Fruit fly (Drosophila melanogaster): ENCODE data around the gene mRpL47.
A peak's percentile ranks its signal among the peaks of the same experiment; 100 is the strongest.

Gene mRpL47

DNA sequence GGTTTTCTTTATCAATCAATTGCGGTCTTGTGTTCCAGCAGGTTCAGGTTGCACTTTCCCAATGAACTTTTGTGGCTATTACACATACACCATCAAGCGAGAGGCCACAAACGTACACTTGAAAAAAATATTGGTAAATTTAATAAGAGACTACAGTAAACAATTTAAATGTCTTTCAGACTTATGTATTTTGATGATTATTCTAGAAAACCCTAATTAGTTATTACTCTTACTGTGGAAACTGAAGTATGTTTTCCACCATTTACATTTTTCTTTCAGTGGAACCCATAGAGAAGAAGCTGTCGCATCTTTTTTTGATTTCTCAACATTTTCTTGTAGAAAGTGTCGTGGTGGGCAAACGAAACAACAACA lies 18.4 kb upstream of the mRpL47 start (continued):
- TF ChIP-seq CG4707 (GFP tag; optimal IDR thresholded peaks at IDR 0.05) = peak; percentile 85
- TF ChIP-seq CG1233 (GFP tag; optimal IDR thresholded peaks at IDR 0.05) = peak; percentile 88
- peak; percentile 90 for TF ChIP-seq NC2β (GFP tag; optimal IDR thresholded peaks at IDR 0.05)
- TF ChIP-seq ind (GFP tag; optimal IDR thresholded peaks at IDR 0.05) = peak; percentile 91
- peak; percentile 90 for TF ChIP-seq CG9437 (GFP tag; optimal IDR thresholded peaks at IDR 0.05)
- TF ChIP-seq crc (GFP tag; optimal IDR thresholded peaks at IDR 0.05) = peak; percentile 84
- TF ChIP-seq NK7.1 (GFP tag; optimal IDR thresholded peaks at IDR 0.05) = peak; percentile 81
- TF ChIP-seq CG18599 (GFP tag; optimal IDR thresholded peaks at IDR 0.05) = peak; percentile 87
- peak; percentile 73 for TF ChIP-seq CG17186 (GFP tag; optimal IDR thresholded peaks at IDR 0.05)
- TF ChIP-seq CG17612 (GFP tag; IDR thresholded peaks at IDR 0.05) = peak; percentile 75
- no peak for TF ChIP-seq sna (GFP tag; IDR thresholded peaks at IDR 0.05; ENCODE audit: partially characterized antibody)
- peak; percentile 87 for TF ChIP-seq CG7372 (GFP tag; IDR thresholded peaks at IDR 0.05)
- peak; percentile 93 for TF ChIP-seq wor (GFP tag; IDR thresholded peaks at IDR 0.05)
- TF ChIP-seq br (optimal IDR thresholded peaks at IDR 0.05) = no peak
- TF ChIP-seq Dref (GFP tag; IDR thresholded peaks at IDR 0.05) = no peak
- TF ChIP-seq CHES-1-like (GFP tag; optimal IDR thresholded peaks at IDR 0.05) = peak; percentile 90
- TF ChIP-seq lov (optimal IDR thresholded peaks at IDR 0.05) = no peak
- peak; percentile 89; the same call in 2 of the 3 replicates for TF ChIP-seq lov (GFP tag; IDR thresholded peaks at IDR 0.05)
- peak; percentile 93 for TF ChIP-seq HLH3B (GFP tag; IDR thresholded peaks at IDR 0.05)
- peak; percentile 81 for TF ChIP-seq scrt (GFP tag; optimal IDR thresholded peaks at IDR 0.05)
- no peak for TF ChIP-seq cad (GFP tag; optimal IDR thresholded peaks at IDR 0.05)
- TF ChIP-seq esg (GFP tag; conservative IDR thresholded peaks at IDR 0.05) = peak; percentile 92
- no peak for TF ChIP-seq ato (GFP tag; IDR thresholded peaks at IDR 0.05; ENCODE audit: partially characterized antibody)
- peak; percentile 83 for TF ChIP-seq CG8359 (GFP tag; optimal IDR thresholded peaks at IDR 0.05; ENCODE audit: borderline replicate concordance)
- TF ChIP-seq phol (tag; optimal IDR thresholded peaks at IDR 0.05) = peak; percentile 95
- peak; percentile 90 for TF ChIP-seq tin (GFP tag; optimal IDR thresholded peaks at IDR 0.05)
- TF ChIP-seq CG17802 (tag; optimal IDR thresholded peaks at IDR 0.05) = peak; percentile 79
- TF ChIP-seq dm (GFP tag; optimal IDR thresholded peaks at IDR 0.05) = peak; percentile 88
- TF ChIP-seq CG7963 (GFP tag; IDR thresholded peaks at IDR 0.05; ENCODE audit: partially characterized antibody) = no peak
- peak; percentile 76 for TF ChIP-seq Gug (GFP tag; IDR thresholded peaks at IDR 0.05)
- peak; percentile 83 for TF ChIP-seq shn (GFP tag; optimal IDR thresholded peaks at IDR 0.05)
- peak; percentile 83 for TF ChIP-seq Chrac-16 (GFP tag; optimal IDR thresholded peaks at IDR 0.05)
- no peak for TF ChIP-seq ftz-f1 (GFP tag; optimal IDR thresholded peaks at IDR 0.05)
- TF ChIP-seq CG32532 (GFP tag; IDR thresholded peaks at IDR 0.05) = peak; percentile 93
- TF ChIP-seq ERR (GFP tag; optimal IDR thresholded peaks at IDR 0.05) = peak; percentile 56
- TF ChIP-seq bab2 (GFP tag; optimal IDR thresholded peaks at IDR 0.05) = peak; percentile 95
- no peak for TF ChIP-seq Deaf1 (tag; optimal IDR thresholded peaks at IDR 0.05)
- peak; percentile 91 for TF ChIP-seq zfh1 (GFP tag; IDR thresholded peaks at IDR 0.05)
- peak; percentile 59 for TF ChIP-seq Sry-β (GFP tag; optimal IDR thresholded peaks at IDR 0.05)
- TF ChIP-seq hbn (GFP tag; IDR thresholded peaks at IDR 0.05; ENCODE audit: partially characterized antibody) = no peak
- peak; percentile 89 for TF ChIP-seq CG11093 (GFP tag; IDR thresholded peaks at IDR 0.05)
- peak; percentile 84 for TF ChIP-seq CG2889 (GFP tag; IDR thresholded peaks at IDR 0.05)
- TF ChIP-seq Side (GFP tag; optimal IDR thresholded peaks at IDR 0.05) = peak; percentile 87
- peak; percentile 91 to 95 for TF ChIP-seq chif (GFP tag; optimal IDR thresholded peaks at IDR 0.05)
- TF ChIP-seq CG6854 (GFP tag; optimal IDR thresholded peaks at IDR 0.05) = peak; percentile 76
- TF ChIP-seq eve (GFP tag; optimal IDR thresholded peaks at IDR 0.05) = peak in 1 of 2 experiments; percentile 98
- peak; percentile 93 for TF ChIP-seq Drgx (GFP tag; IDR thresholded peaks at IDR 0.05)
- peak; percentile 74 for TF ChIP-seq Ets97D (GFP tag; optimal IDR thresholded peaks at IDR 0.05)
- TF ChIP-seq fu2 (GFP tag; optimal IDR thresholded peaks at IDR 0.05) = peak; percentile 79
- TF ChIP-seq Sox100B (GFP tag; optimal IDR thresholded peaks at IDR 0.05) = peak; percentile 94
- peak; percentile 57 for TF ChIP-seq CG3163 (GFP tag; optimal IDR thresholded peaks at IDR 0.05)
- peak; percentile 77 for TF ChIP-seq CG6654 (GFP tag; optimal IDR thresholded peaks at IDR 0.05)
